Fruit fly (Drosophila melanogaster) whole organism, embryonic: ENCODE measurements around the gene Lamtor4.

Experiments used
- Aef1 ChIP-seq: fragments of 200-800 bp; sonication (Bioruptor generic); IDR thresholded peaks from 3 replicates; pipeline ENCODE4 v1.3.6; 2022; ENCODE audit warnings: missing biosample characterization, missing genetic modification characterization
- CG10147 ChIP-seq: fragments of 200-800 bp; sonication (Bioruptor generic); optimal IDR thresholded peaks from 2 replicates; lab custom pipeline; 2019; ENCODE audit warnings: missing biosample characterization, mild to moderate bottlenecking, missing genetic modification characterization, moderate library complexity
- CG12219 ChIP-seq: fragments of 200-800 bp; sonication (Bioruptor generic); optimal IDR thresholded peaks from 3 replicates; lab custom pipeline; 2018; ENCODE audit warnings: missing biosample characterization, mild to moderate bottlenecking, missing genetic modification characterization
- CG15269 ChIP-seq: fragments of 200-800 bp; sonication (Bioruptor generic); optimal IDR thresholded peaks from 2 replicates; lab custom pipeline; 2018; ENCODE audit warnings: missing biosample characterization, mild to moderate bottlenecking, missing genetic modification characterization, moderate library complexity
- CG16813 ChIP-seq: fragments of 200-800 bp; sonication (Bioruptor generic); IDR thresholded peaks from 3 replicates; pipeline ENCODE4 v1.3.6; 2022; ENCODE audit warnings: missing biosample characterization, missing genetic modification characterization; ENCODE audit not compliant: partially characterized antibody
- CG2116 ChIP-seq: fragments of 200-800 bp; sonication (Bioruptor generic); optimal IDR thresholded peaks from 3 replicates; lab custom pipeline; 2018; ENCODE audit warnings: missing biosample characterization, mild to moderate bottlenecking, missing genetic modification characterization
- CG3847 ChIP-seq: fragments of 200-800 bp; sonication (Bioruptor generic); IDR thresholded peaks from 2 replicates; pipeline ENCODE4 v1.3.6; 2022; ENCODE audit warnings: missing biosample characterization, missing genetic modification characterization
- CG5953 ChIP-seq: fragments of 200-800 bp; sonication (Bioruptor generic); IDR thresholded peaks from 2 replicates; pipeline ENCODE4 v1.3.6; 2022; ENCODE audit warnings: missing biosample characterization, missing genetic modification characterization
- CG8290 ChIP-seq, 3 experiments: fragments of 200-800 bp; sonication (Bioruptor generic); optimal IDR thresholded peaks; 2 replicates each; lab custom pipeline; 2016 to 2019; ENCODE audit warnings: missing biosample characterization in 3 of 3, missing genetic modification characterization in 3 of 3, mild to moderate bottlenecking in 2 of 3, moderate library complexity in 1 of 3
- CG8765 ChIP-seq: fragments of 200-800 bp; sonication (Bioruptor generic); IDR thresholded peaks from 2 replicates; pipeline ENCODE4 v1.3.6; 2022; ENCODE audit warnings: missing biosample characterization, missing genetic modification characterization
- CG9932 ChIP-seq: fragments of 200-800 bp; sonication (Bioruptor generic); IDR thresholded peaks from 2 replicates; pipeline ENCODE4 v1.3.6; 2022; ENCODE audit warnings: missing biosample characterization, missing genetic modification characterization
- Chrac-16 ChIP-seq: fragments of 200-800 bp; sonication (Bioruptor generic); optimal IDR thresholded peaks from 3 replicates; lab custom pipeline; 2016; ENCODE audit warnings: missing biosample characterization, missing genetic modification characterization
- CoRest ChIP-seq: fragments of 200-800 bp; sonication (Bioruptor generic); optimal IDR thresholded peaks from 3 replicates; lab custom pipeline; 2018; ENCODE audit warnings: missing biosample characterization, mild to moderate bottlenecking, missing genetic modification characterization, moderate library complexity
- Dbx ChIP-seq: fragments of 200-800 bp; sonication (Bioruptor generic); IDR thresholded peaks from 3 replicates; pipeline ENCODE4 v1.3.6; 2022; ENCODE audit warnings: missing biosample characterization, missing genetic modification characterization
- E2f2 ChIP-seq: fragments of 200-800 bp; sonication (Bioruptor generic); IDR thresholded peaks from 2 replicates; pipeline ENCODE4 v1.3.6; 2022; ENCODE audit warnings: missing biosample characterization, missing genetic modification characterization
- Ets65A ChIP-seq: fragments of 200-800 bp; sonication (Bioruptor generic); peaks from one replicate; lab custom pipeline; 2016; ENCODE audit warnings: missing biosample characterization, missing genetic modification characterization
- Fer1 ChIP-seq: fragments of 200-800 bp; sonication (Bioruptor generic); optimal IDR thresholded peaks from 2 replicates; lab custom pipeline; 2017; ENCODE audit warnings: missing biosample characterization, mild to moderate bottlenecking, missing genetic modification characterization
- Fer3 ChIP-seq: fragments of 200-800 bp; sonication (Bioruptor generic); optimal IDR thresholded peaks from 2 replicates; lab custom pipeline; 2018; ENCODE audit warnings: missing biosample characterization, mild to moderate bottlenecking, missing genetic modification characterization, moderate library complexity
- Hey ChIP-seq: fragments of 200-800 bp; sonication (Bioruptor generic); optimal IDR thresholded peaks from 3 replicates; lab custom pipeline; 2018; ENCODE audit warnings: missing biosample characterization, mild to moderate bottlenecking, missing genetic modification characterization
- Jarid2 ChIP-seq: fragments of 200-800 bp; sonication (Bioruptor generic); optimal IDR thresholded peaks from 3 replicates; lab custom pipeline; 2017; ENCODE audit warnings: mild to moderate bottlenecking, missing biosample characterization, missing genetic modification reagents, missing genetic modification characterization
- NFAT ChIP-seq: fragments of 200-800 bp; sonication (Bioruptor generic); IDR thresholded peaks from 2 replicates; pipeline ENCODE4 v1.3.6; 2022; ENCODE audit warnings: missing biosample characterization, missing genetic modification characterization
- Neu2 ChIP-seq: fragments of 200-800 bp; sonication (Bioruptor generic); optimal IDR thresholded peaks from 3 replicates; lab custom pipeline; 2016; ENCODE audit warnings: missing biosample characterization, missing genetic modification characterization, borderline replicate concordance
- Sin3A ChIP-seq: fragments of >200 bp; optimal IDR thresholded peaks from 2 replicates; lab custom pipeline; 2018
- Stat92E ChIP-seq, 3 experiments: fragments of >200 bp in 2 of 3; fragments of 200-800 bp in 1 of 3; sonication (Bioruptor generic) in 1 of 3; optimal IDR thresholded peaks; 2 replicates each; lab custom pipeline; 2017 to 2019; ENCODE audit warnings: missing biosample characterization in 3 of 3, missing genetic modification characterization in 3 of 3, mild to moderate bottlenecking in 1 of 3, moderate library complexity in 1 of 3
- TFAM ChIP-seq: fragments of 200-800 bp; sonication (Bioruptor generic); optimal IDR thresholded peaks from 2 replicates; lab custom pipeline; 2017; ENCODE audit warnings: missing biosample characterization, missing genetic modification characterization, inconsistent platforms
- Taf1 ChIP-seq: fragments of 200-800 bp; sonication (Bioruptor generic); IDR thresholded peaks from 2 replicates; pipeline ENCODE4 v1.3.6; 2022; ENCODE audit warnings: missing biosample characterization, missing genetic modification characterization
- ab ChIP-seq: fragments of 200-800 bp; sonication (Bioruptor generic); optimal IDR thresholded peaks from 2 replicates; lab custom pipeline; 2016; ENCODE audit warnings: missing biosample characterization, missing genetic modification characterization
- ase ChIP-seq: fragments of 200-800 bp; sonication (Bioruptor generic); IDR thresholded peaks from 3 replicates; pipeline ENCODE4 v1.3.6; 2022; ENCODE audit warnings: missing biosample characterization, missing genetic modification characterization
- bab2 ChIP-seq: fragments of 200-800 bp; sonication (Bioruptor generic); optimal IDR thresholded peaks from 2 replicates; lab custom pipeline; 2016; ENCODE audit warnings: missing biosample characterization, missing genetic modification characterization
- bigmax ChIP-seq: fragments of 200-800 bp; sonication (Bioruptor generic); optimal IDR thresholded peaks from 2 replicates; lab custom pipeline; 2018; ENCODE audit warnings: missing biosample characterization, mild to moderate bottlenecking, missing genetic modification characterization
- bsh ChIP-seq, 2 experiments: fragments of 200-800 bp; sonication (Bioruptor generic); optimal IDR thresholded peaks; 2 replicates each; lab custom pipeline; 2017 to 2018; ENCODE audit warnings: mild to moderate bottlenecking in 2 of 2, missing biosample characterization in 2 of 2, missing genetic modification characterization in 2 of 2, moderate library complexity in 1 of 2
- chinmo ChIP-seq: fragments of 200-800 bp; sonication (Bioruptor generic); IDR thresholded peaks from 4 replicates; pipeline ENCODE4 v1.3.6; 2022; ENCODE audit warnings: missing biosample characterization, missing genetic modification characterization; ENCODE audit not compliant: partially characterized antibody
- disco-r ChIP-seq: fragments of 200-800 bp; sonication (Bioruptor generic); optimal IDR thresholded peaks from 2 replicates; lab custom pipeline; 2016; ENCODE audit warnings: missing biosample characterization, missing genetic modification characterization
- dysf ChIP-seq: fragments of 200-800 bp; sonication (Bioruptor generic); IDR thresholded peaks from 3 replicates; pipeline ENCODE4 v1.3.6; 2022; ENCODE audit warnings: missing biosample characterization, missing genetic modification characterization
- exex ChIP-seq: fragments of 200-800 bp; sonication (Bioruptor generic); optimal IDR thresholded peaks from 4 replicates; lab custom pipeline; 2018; ENCODE audit warnings: missing biosample characterization, mild to moderate bottlenecking, missing genetic modification characterization, moderate library complexity
- fru ChIP-seq: fragments of >200 bp; optimal IDR thresholded peaks from 2 replicates; lab custom pipeline; 2017
- h ChIP-seq: fragments of >200 bp; optimal IDR thresholded peaks from 2 replicates; lab custom pipeline; 2017
- ham ChIP-seq: fragments of 200-800 bp; sonication (Bioruptor generic); IDR thresholded peaks from 2 replicates; pipeline ENCODE4 v1.3.6; 2022; ENCODE audit warnings: missing biosample characterization, missing genetic modification characterization
- inv ChIP-seq: fragments of 200-800 bp; sonication (Bioruptor generic); IDR thresholded peaks from 2 replicates; pipeline ENCODE4 v1.3.6; 2022; ENCODE audit warnings: missing biosample characterization, missing genetic modification characterization; ENCODE audit not compliant: partially characterized antibody
- kay ChIP-seq: fragments of 200-800 bp; sonication (Bioruptor generic); optimal IDR thresholded peaks from 2 replicates; lab custom pipeline; 2016; ENCODE audit warnings: missing biosample characterization, missing genetic modification characterization
- pfk ChIP-seq: fragments of 200-800 bp; sonication (Bioruptor generic); optimal IDR thresholded peaks from 2 replicates; lab custom pipeline; 2018; ENCODE audit warnings: missing biosample characterization, mild to moderate bottlenecking, missing genetic modification characterization, moderate library complexity
- pita ChIP-seq: fragments of 200-800 bp; sonication (Bioruptor generic); optimal IDR thresholded peaks from 2 replicates; lab custom pipeline; 2017; ENCODE audit warnings: missing biosample characterization, mild to moderate bottlenecking, missing genetic modification characterization
- pnt ChIP-seq: fragments of 200-800 bp; sonication (Bioruptor generic); optimal IDR thresholded peaks from 3 replicates; lab custom pipeline; 2016; ENCODE audit warnings: missing biosample characterization, missing genetic modification characterization
- ranshi ChIP-seq: fragments of 200-800 bp; sonication (Bioruptor generic); IDR thresholded peaks from 2 replicates; pipeline ENCODE4 v1.3.6; 2022; ENCODE audit warnings: missing biosample characterization, missing genetic modification characterization
- row ChIP-seq: fragments of 200-800 bp; sonication (Bioruptor generic); IDR thresholded peaks from 3 replicates; pipeline ENCODE4 v1.3.6; 2022; ENCODE audit warnings: missing biosample characterization, missing genetic modification characterization
- run ChIP-seq: fragments of 200-800 bp; sonication (Bioruptor generic); optimal IDR thresholded peaks from 3 replicates; lab custom pipeline; 2018; ENCODE audit warnings: missing biosample characterization, mild to moderate bottlenecking, missing genetic modification characterization
- so ChIP-seq: fragments of 200-800 bp; sonication (Bioruptor generic); IDR thresholded peaks from 3 replicates; pipeline ENCODE4 v1.3.6; 2022; ENCODE audit warnings: missing biosample characterization, missing genetic modification characterization
- tap ChIP-seq: fragments of 200-800 bp; optimal IDR thresholded peaks from 3 replicates; lab custom pipeline; 2019; ENCODE audit warnings: missing biosample characterization, mild to moderate bottlenecking, missing genetic modification characterization, moderate library complexity
- tll ChIP-seq, 2 experiments: fragments of 200-800 bp in 1 of 2; fragments of >200 bp in 1 of 2; sonication (Bioruptor generic) in 1 of 2; optimal IDR thresholded peaks; 2 replicates each; lab custom pipeline; 2017 to 2019; ENCODE audit warnings: missing biosample characterization in 2 of 2, missing genetic modification characterization in 2 of 2, mild to moderate bottlenecking in 1 of 2, moderate library complexity in 1 of 2
- twi ChIP-seq: fragments of 200-800 bp; optimal IDR thresholded peaks from 2 replicates; lab custom pipeline; 2019; ENCODE audit warnings: missing biosample characterization, mild to moderate bottlenecking, missing genetic modification characterization, moderate library complexity
- zen ChIP-seq: fragments of 200-800 bp; sonication (Bioruptor generic); optimal IDR thresholded peaks from 3 replicates; lab custom pipeline; 2018; ENCODE audit warnings: missing biosample characterization, mild to moderate bottlenecking, missing genetic modification characterization, moderate library complexity
- zf30C ChIP-seq: fragments of 200-800 bp; sonication (Bioruptor generic); optimal IDR thresholded peaks from 3 replicates; lab custom pipeline; 2018; ENCODE audit warnings: missing biosample characterization, mild to moderate bottlenecking, missing genetic modification characterization

Lamtor4 gene

dm6 chr3L:3903301-3903700 is 6.6 kb downstream of the Lamtor4 start, which contains the start of gene Sc2 (continued):
- no peak for TF ChIP-seq Chrac-16 (GFP tag; lab: Kevin White, UChicago)
- no peak for TF ChIP-seq CG10147 (GFP tag; lab: Kevin White, UChicago)
- no peak for TF ChIP-seq Neu2 (GFP tag; lab: Kevin White, UChicago)
- TF ChIP-seq zf30C (GFP tag; lab: Kevin White, UChicago): no peak
- no peak for TF ChIP-seq ase
- TF ChIP-seq CG8765 (GFP tag; lab: Robert Waterston, UW): no peak
- no peak for TF ChIP-seq Taf1 (GFP tag; lab: Robert Waterston, UW)
- no peak for TF ChIP-seq Hey
- TF ChIP-seq bsh (GFP tag; optimal IDR thresholded peaks at IDR 0.05; lab: Kevin White, UChicago): no peak
- TF ChIP-seq run: no peak
- TF ChIP-seq Jarid2: peak; percentile 62
- TF ChIP-seq CG8290 (GFP tag; optimal IDR thresholded peaks at IDR 0.05; lab: Kevin White, UChicago): no peak
- TF ChIP-seq CG8290 (tag; optimal IDR thresholded peaks at IDR 0.05; lab: Kevin White, UChicago): peak in 1 of 2 experiments; percentile 62
- TF ChIP-seq CG2116 (GFP tag; lab: Kevin White, UChicago): no peak
- TF ChIP-seq CG12219 (GFP tag; lab: Kevin White, UChicago): no peak
- TF ChIP-seq CG16813 (GFP tag; lab: Robert Waterston, UW): 0 out of 3 replicates have a peak, but pooled peaks have one; percentile 16
- no peak for TF ChIP-seq inv (GFP tag; lab: Robert Waterston, UW)
- no peak for TF ChIP-seq Stat92E (GFP tag; optimal IDR thresholded peaks at IDR 0.05; lab: Kevin White, UChicago)
- TF ChIP-seq row (GFP tag; lab: Robert Waterston, UW): peak; percentile 81
- TF ChIP-seq bab2 (GFP tag; lab: Kevin White, UChicago): no peak
- no peak for TF ChIP-seq kay (GFP tag; lab: Kevin White, UChicago)
- TF ChIP-seq CoRest (tag; lab: Kevin White, UChicago): no peak
- TF ChIP-seq Dbx: no peak
- TF ChIP-seq zen (tag; lab: Kevin White, UChicago): no peak
- no peak; the same call in 2 of the 3 replicates for TF ChIP-seq Aef1 (GFP tag; lab: Robert Waterston, UW)
- no peak for TF ChIP-seq disco-r (GFP tag; lab: Kevin White, UChicago)
- TF ChIP-seq tap: no peak
- TF ChIP-seq CG15269: peak; percentile 2
- no peak for TF ChIP-seq bigmax (GFP tag; lab: Kevin White, UChicago)
- no peak for TF ChIP-seq ham
- no peak for TF ChIP-seq fru (lab: Kevin White, UChicago)
- TF ChIP-seq so (GFP tag; lab: Robert Waterston, UW): no peak
- TF ChIP-seq pita (GFP tag; lab: Kevin White, UChicago): no peak
- TF ChIP-seq Ets65A: no peak
- TF ChIP-seq dysf (GFP tag; lab: Robert Waterston, UW): no peak
- TF ChIP-seq TFAM (GFP tag; lab: Kevin White, UChicago): no peak
- no peak for TF ChIP-seq Fer3
- no peak for TF ChIP-seq twi (tag; lab: Kevin White, UChicago)
- peak; percentile 78 for TF ChIP-seq CG9932 (GFP tag; lab: Robert Waterston, UW)
- no peak for TF ChIP-seq ab
- no peak for TF ChIP-seq pnt (GFP tag; lab: Kevin White, UChicago)
- no peak for TF ChIP-seq tll (GFP tag; optimal IDR thresholded peaks at IDR 0.05; lab: Kevin White, UChicago)
- no peak for TF ChIP-seq Sin3A (lab: Kevin White, UChicago)
- no peak for TF ChIP-seq CG5953 (GFP tag; lab: Robert Waterston, UW)
- TF ChIP-seq chinmo (GFP tag; lab: Robert Waterston, UW): 0 out of 4 replicates have a peak, but pooled peaks have one; percentile 14
- 0 out of 2 replicates have a peak, but pooled peaks have one; percentile 17 for TF ChIP-seq NFAT (GFP tag; lab: Robert Waterston, UW)
- no peak for TF ChIP-seq pfk (GFP tag; lab: Kevin White, UChicago)
- peak; percentile 49 for TF ChIP-seq E2f2 (GFP tag; lab: Robert Waterston, UW)
- TF ChIP-seq exex (tag; lab: Kevin White, UChicago): no peak
- peak; percentile 49 for TF ChIP-seq CG3847 (GFP tag; lab: Robert Waterston, UW)
- TF ChIP-seq h (lab: Kevin White, UChicago): no peak
- no peak; the same call in 1 of the 2 replicates for TF ChIP-seq ranshi
- no peak for TF ChIP-seq Fer1 (GFP tag; lab: Kevin White, UChicago)
